Worm (Caenorhabditis elegans) whole organism, L3 larva: ENCODE results near the gene F15D4.5.
A peak's percentile ranks its signal among the peaks of the same experiment; 100 is the strongest.

Experiments
- R02D3.7 ChIP-seq: fragments of 150-350 bp; optimal IDR thresholded peaks from 2 replicates; lab custom pipeline; 2014; ENCODE audit warnings: missing biosample characterization, missing genetic modification characterization
- ZK546.5 ChIP-seq: sonication (generic microtip); optimal IDR thresholded peaks from 2 replicates; lab custom pipeline; 2017; ENCODE audit warnings: missing biosample characterization, missing genetic modification characterization
- aly-2 ChIP-seq: fragments of 150-350 bp; optimal IDR thresholded peaks from 2 replicates; lab custom pipeline; 2014; ENCODE audit warnings: missing biosample characterization, missing genetic modification characterization
- ama-1 ChIP-seq: fragments of 150-350 bp; optimal IDR thresholded peaks from 2 replicates; lab custom pipeline; 2018
- ceh-16 ChIP-seq: sonication (generic microtip); optimal IDR thresholded peaks from 2 replicates; lab custom pipeline; 2017; ENCODE audit warnings: missing biosample characterization, missing genetic modification characterization
- ceh-28 ChIP-seq: fragments of 150-350 bp; optimal IDR thresholded peaks from 2 replicates; lab custom pipeline; 2014; ENCODE audit warnings: missing biosample characterization, missing genetic modification reagents, missing genetic modification characterization
- ceh-82 ChIP-seq: fragments of 150-350 bp; optimal IDR thresholded peaks from 2 replicates; lab custom pipeline; 2014; ENCODE audit warnings: missing biosample characterization, missing genetic modification characterization
- ceh-9 ChIP-seq: sonication (generic microtip); optimal IDR thresholded peaks from 2 replicates; lab custom pipeline; 2018; ENCODE audit warnings: missing biosample characterization, missing genetic modification characterization
- daf-12 ChIP-seq: fragments of 150-350 bp; optimal IDR thresholded peaks from 2 replicates; lab custom pipeline; 2014; ENCODE audit warnings: missing biosample characterization, missing genetic modification reagents, missing genetic modification characterization
- egl-27 ChIP-seq: sonication (generic microtip); optimal IDR thresholded peaks from 4 replicates; lab custom pipeline; 2017; ENCODE audit warnings: missing biosample characterization, missing genetic modification reagents, missing genetic modification characterization
- egl-5 ChIP-seq: fragments of 150-350 bp; optimal IDR thresholded peaks from 2 replicates; lab custom pipeline; 2017; ENCODE audit warnings: missing biosample characterization, missing genetic modification reagents, missing genetic modification characterization, inconsistent platforms
- elt-1 ChIP-seq: fragments of 150-350 bp; optimal IDR thresholded peaks from 2 replicates; lab custom pipeline; 2014; ENCODE audit warnings: missing biosample characterization, missing genetic modification characterization
- elt-2 ChIP-seq: sonication (generic microtip); optimal IDR thresholded peaks from 2 replicates; lab custom pipeline; 2016; ENCODE audit warnings: missing genetic modification reagents, mild to moderate bottlenecking, missing genetic modification characterization, missing compliant biosample characterization
- elt-3 ChIP-seq, 3 experiments: fragments of 150-350 bp in 1 of 3; sonication (generic microtip) in 2 of 3; optimal IDR thresholded peaks; 2 replicates in 2 of 3; 4 replicates in 1 of 3; lab custom pipeline; 2014 to 2017; ENCODE audit warnings: missing biosample characterization in 3 of 3, missing genetic modification characterization in 3 of 3
- eor-1 ChIP-seq, 2 experiments: fragments of 150-350 bp; optimal IDR thresholded peaks; 2 replicates each; lab custom pipeline; 2014 to 2018; ENCODE audit warnings: missing biosample characterization in 2 of 2, missing genetic modification characterization in 2 of 2
- fkh-10 ChIP-seq: sonication (generic microtip); optimal IDR thresholded peaks from 2 replicates; lab custom pipeline; 2017; ENCODE audit warnings: missing biosample characterization, missing genetic modification reagents, missing genetic modification characterization
- fkh-2 ChIP-seq: fragments of 150-350 bp; optimal IDR thresholded peaks from 2 replicates; lab custom pipeline; 2014; ENCODE audit warnings: missing biosample characterization, missing genetic modification reagents, missing genetic modification characterization
- fos-1 ChIP-seq: fragments of 150-350 bp; optimal IDR thresholded peaks from 2 replicates; lab custom pipeline; 2014; ENCODE audit warnings: missing biosample characterization, missing genetic modification characterization
- hmg-11 ChIP-seq: sonication (generic microtip); optimal IDR thresholded peaks from 2 replicates; lab custom pipeline; 2016; ENCODE audit warnings: missing genetic modification characterization, missing compliant biosample characterization
- jun-1 ChIP-seq: fragments of 150-350 bp; optimal IDR thresholded peaks from 2 replicates; lab custom pipeline; 2014; ENCODE audit warnings: missing biosample characterization, missing genetic modification reagents, missing genetic modification characterization
- lin-15B ChIP-seq: fragments of 150-350 bp; optimal IDR thresholded peaks from 2 replicates; lab custom pipeline; 2014; ENCODE audit warnings: missing biosample characterization, missing genetic modification characterization
- lin-39 ChIP-seq: fragments of 150-350 bp; optimal IDR thresholded peaks from 2 replicates; lab custom pipeline; 2018; ENCODE audit warnings: missing biosample characterization, missing genetic modification reagents, missing genetic modification characterization
- lsy-12 ChIP-seq: sonication (generic microtip); optimal IDR thresholded peaks from 2 replicates; lab custom pipeline; 2016; ENCODE audit warnings: mild to moderate bottlenecking, missing genetic modification characterization, missing compliant biosample characterization
- mdl-1 ChIP-seq: fragments of 150-350 bp; optimal IDR thresholded peaks from 2 replicates; lab custom pipeline; 2014; ENCODE audit warnings: missing biosample characterization, missing genetic modification characterization
- mml-1 ChIP-seq: fragments of 150-350 bp; sonication (generic microtip); optimal IDR thresholded peaks from 3 replicates; lab custom pipeline; 2014; ENCODE audit warnings: missing biosample characterization, missing genetic modification characterization
- nfya-1 ChIP-seq: sonication (generic microtip); optimal IDR thresholded peaks from 2 replicates; lab custom pipeline; 2017; ENCODE audit warnings: missing genetic modification characterization, mild to moderate bottlenecking, missing compliant biosample characterization, antibody characterized with exemption, moderate library complexity; ENCODE audit not compliant: insufficient read depth
- nhr-11 ChIP-seq: fragments of 150-350 bp; optimal IDR thresholded peaks from 2 replicates; lab custom pipeline; 2014; ENCODE audit warnings: missing biosample characterization, missing genetic modification characterization
- nhr-12 ChIP-seq: fragments of 150-350 bp; optimal IDR thresholded peaks from 2 replicates; lab custom pipeline; 2014; ENCODE audit warnings: missing biosample characterization, missing genetic modification characterization
- nhr-23 ChIP-seq: fragments of 150-350 bp; optimal IDR thresholded peaks from 2 replicates; lab custom pipeline; 2014; ENCODE audit warnings: missing biosample characterization, missing genetic modification reagents, missing genetic modification characterization
- nhr-237 ChIP-seq: fragments of 150-350 bp; optimal IDR thresholded peaks from 2 replicates; lab custom pipeline; 2014; ENCODE audit warnings: missing biosample characterization, missing genetic modification characterization
- nhr-25 ChIP-seq: sonication (generic microtip); optimal IDR thresholded peaks from 2 replicates; lab custom pipeline; 2017; ENCODE audit warnings: missing biosample characterization, missing genetic modification characterization
- nhr-28 ChIP-seq: fragments of 150-350 bp; optimal IDR thresholded peaks from 2 replicates; lab custom pipeline; 2014; ENCODE audit warnings: missing biosample characterization, missing genetic modification characterization
- nhr-43 ChIP-seq: sonication (generic microtip); optimal IDR thresholded peaks from 2 replicates; lab custom pipeline; 2016; ENCODE audit warnings: mild to moderate bottlenecking, missing genetic modification characterization, missing compliant biosample characterization; ENCODE audit not compliant: poor library complexity, severe bottlenecking
- nhr-67 ChIP-seq: fragments of 150-350 bp; optimal IDR thresholded peaks from 2 replicates; lab custom pipeline; 2014; ENCODE audit warnings: missing biosample characterization, missing genetic modification characterization
- nhr-76 ChIP-seq: fragments of 150-350 bp; sonication (generic microtip); optimal IDR thresholded peaks from 5 replicates; lab custom pipeline; 2014; ENCODE audit warnings: missing biosample characterization, missing genetic modification characterization
- nhr-77 ChIP-seq: fragments of 150-350 bp; optimal IDR thresholded peaks from 2 replicates; lab custom pipeline; 2014; ENCODE audit warnings: missing biosample characterization, missing genetic modification characterization
- pha-4 ChIP-seq: fragments of 150-350 bp; optimal IDR thresholded peaks from 2 replicates; lab custom pipeline; 2014; ENCODE audit warnings: missing biosample characterization, missing genetic modification reagents, missing genetic modification characterization
- pqm-1 ChIP-seq: fragments of 150-350 bp; optimal IDR thresholded peaks from 2 replicates; lab custom pipeline; 2017; ENCODE audit warnings: missing biosample characterization, missing genetic modification characterization, inconsistent platforms
- sea-2 ChIP-seq: fragments of 150-350 bp; sonication (generic microtip); optimal IDR thresholded peaks from 4 replicates; lab custom pipeline; 2014; ENCODE audit warnings: missing biosample characterization, missing genetic modification reagents, missing genetic modification characterization
- skn-1 ChIP-seq: fragments of 150-350 bp; optimal IDR thresholded peaks from 2 replicates; lab custom pipeline; 2014; ENCODE audit warnings: missing biosample characterization, missing genetic modification characterization
- snpc-4 ChIP-seq: fragments of 150-350 bp; optimal IDR thresholded peaks from 2 replicates; lab custom pipeline; 2014; ENCODE audit warnings: missing biosample characterization, missing genetic modification characterization
- tbx-2 ChIP-seq: sonication (generic microtip); optimal IDR thresholded peaks from 2 replicates; lab custom pipeline; 2016; ENCODE audit warnings: mild to moderate bottlenecking, missing genetic modification characterization, missing compliant biosample characterization
- unc-39 ChIP-seq: sonication (generic microtip); optimal IDR thresholded peaks from 4 replicates; lab custom pipeline; 2017; ENCODE audit warnings: missing biosample characterization, missing genetic modification characterization
- unc-62 ChIP-seq: fragments of 150-350 bp; sonication (generic microtip); optimal IDR thresholded peaks from 4 replicates; lab custom pipeline; 2014; ENCODE audit warnings: missing biosample characterization, missing genetic modification reagents, missing genetic modification characterization
- zag-1 ChIP-seq: fragments of 150-350 bp; optimal IDR thresholded peaks from 2 replicates; lab custom pipeline; 2014; ENCODE audit warnings: missing biosample characterization, missing genetic modification characterization
- ztf-11 ChIP-seq: fragments of 150-350 bp; optimal IDR thresholded peaks from 2 replicates; lab custom pipeline; 2014; ENCODE audit warnings: missing biosample characterization, missing genetic modification characterization
- ztf-4 ChIP-seq: fragments of 150-350 bp; optimal IDR thresholded peaks from 2 replicates; lab custom pipeline; 2014; ENCODE audit warnings: missing biosample characterization, missing genetic modification characterization

Gene F15D4.5

DNA sequence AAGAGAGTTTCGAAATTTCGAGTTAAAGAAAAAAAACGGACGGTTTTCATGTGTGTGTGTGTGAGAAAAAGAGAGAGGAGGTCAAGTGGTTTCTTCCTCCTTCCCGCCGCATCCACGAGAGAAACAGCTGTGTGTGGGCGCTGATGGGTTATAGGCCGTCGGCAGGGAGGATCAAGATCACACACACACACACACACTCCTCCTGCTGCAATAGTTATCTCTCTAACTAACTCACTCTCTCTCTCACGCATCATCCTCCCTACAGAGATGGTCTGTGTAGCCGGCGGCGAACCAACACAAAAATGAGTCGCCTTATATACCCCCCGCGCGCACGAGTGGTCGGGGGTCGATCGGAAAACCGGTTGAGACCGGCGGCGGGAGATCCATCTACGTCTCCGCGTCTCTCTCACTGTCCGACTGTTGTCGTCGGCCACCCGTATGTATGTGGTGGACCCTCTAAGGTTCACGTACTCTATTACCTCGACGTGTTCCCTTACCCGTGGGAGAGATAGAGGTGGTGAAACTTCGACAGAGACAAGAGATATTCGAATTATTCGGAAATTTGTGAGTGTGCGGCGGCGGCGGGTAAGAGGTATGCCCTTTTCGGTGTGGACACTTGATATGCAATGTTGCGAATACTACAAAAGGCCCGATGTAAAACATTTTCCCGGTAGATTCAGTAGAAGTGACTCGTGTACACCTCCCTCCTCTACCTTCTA lies 46.4 kb downstream of the F15D4.5 start:
- peak; percentile 82 for TF ChIP-seq nhr-43
- TF ChIP-seq elt-1, result peak; percentile 45
- TF ChIP-seq jun-1 (tag; lab: Kevin White, UChicago), result peak; percentile 21
- TF ChIP-seq aly-2, result no peak
- TF ChIP-seq nhr-28 (tag; lab: Kevin White, UChicago), result no peak
- TF ChIP-seq R02D3.7, result no peak
- TF ChIP-seq ceh-16 (tag; lab: Kevin White, UChicago), result no peak
- TF ChIP-seq unc-62 (GFP tag; lab: Kevin White, UChicago), result no peak
- peak; percentile 15 for TF ChIP-seq lin-15B
- peak; percentile 60 for TF ChIP-seq tbx-2 (tag; lab: Kevin White, UChicago)
- no peak for TF ChIP-seq sea-2 (GFP tag; lab: Kevin White, UChicago)
- no peak for TF ChIP-seq nhr-77 (tag; lab: Kevin White, UChicago)
- no peak for TF ChIP-seq fkh-2 (tag; lab: Kevin White, UChicago)
- TF ChIP-seq daf-12 (tag; lab: Kevin White, UChicago), result no peak
- no peak for TF ChIP-seq unc-39 (tag; lab: Kevin White, UChicago)
- no peak for TF ChIP-seq nhr-12 (tag; lab: Kevin White, UChicago)
- TF ChIP-seq lsy-12, result peak; percentile 9
- TF ChIP-seq nhr-11 (tag; lab: Kevin White, UChicago), result peak; percentile 19
- no peak for TF ChIP-seq ztf-11 (tag; lab: Kevin White, UChicago)
- TF ChIP-seq pqm-1 (tag; lab: Kevin White, UChicago), result no peak
- peak; percentile 46 for TF ChIP-seq egl-5
- peak; percentile 30 for TF ChIP-seq ztf-4
- TF ChIP-seq zag-1, result no peak
- TF ChIP-seq fkh-10 (GFP tag; lab: Kevin White, UChicago), result no peak
- no peak for TF ChIP-seq fos-1 (tag; lab: Kevin White, UChicago)
- TF ChIP-seq mdl-1 (tag; lab: Kevin White, UChicago), result peak; percentile 70
- no peak for TF ChIP-seq hmg-11
- no peak for TF ChIP-seq mml-1 (tag; lab: Kevin White, UChicago)
- TF ChIP-seq nhr-25 (tag; lab: Kevin White, UChicago), result peak; percentile 91
- peak; percentile 8 for TF ChIP-seq lin-39 (tag; lab: Kevin White, UChicago)
- no peak for TF ChIP-seq ZK546.5
- TF ChIP-seq ceh-28 (tag; lab: Kevin White, UChicago), result peak; percentile 46
- TF ChIP-seq egl-27 (tag; lab: Kevin White, UChicago), result no peak
- no peak for TF ChIP-seq ceh-9 (tag; lab: Kevin White, UChicago)
- no peak for TF ChIP-seq eor-1 (tag; optimal IDR thresholded peaks at IDR 0.05; lab: Kevin White, UChicago)
- no peak for TF ChIP-seq skn-1
- TF ChIP-seq nfya-1 (tag; lab: Kevin White, UChicago), result peak; percentile 44
- TF ChIP-seq nhr-67 (tag; lab: Kevin White, UChicago), result no peak
- no peak for TF ChIP-seq ceh-82 (tag; lab: Kevin White, UChicago)
- TF ChIP-seq elt-3 (tag; optimal IDR thresholded peaks at IDR 0.05; lab: Kevin White, UChicago), result peak in 1 of 3 experiments; percentile 40
- peak; percentile 69 for TF ChIP-seq pha-4
- TF ChIP-seq elt-2, result no peak
- TF ChIP-seq nhr-76 (tag; lab: Kevin White, UChicago), result peak; percentile 31
- TF ChIP-seq snpc-4 (tag; lab: Kevin White, UChicago), result peak; percentile 4
- TF ChIP-seq ama-1 (lab: Kevin White, UChicago), result peak; percentile 91
- TF ChIP-seq nhr-237 (tag; lab: Kevin White, UChicago), result no peak
- TF ChIP-seq nhr-23 (tag; lab: Kevin White, UChicago), result peak; percentile 92
